In genomic region chrII:6502826-6503225, ce11 we compare ENCODE assay signal across 3 worm cellular contexts.
A peak's percentile ranks its signal among the peaks of the same experiment; 100 is the strongest.
TF ChIP-seq lines count a peak whose summit lies in the region.

TSS of gene R05G9.1 (plus strand) at chrII:6503168.

TF ChIP-seq in whole organism, L1 larva, 84 proteins besides CTCF, POLR2A, EP300 and RAD21:
- TF ChIP-seq ceh-90 (tag; optimal IDR thresholded peaks at IDR 0.05; lab: Kevin White, UChicago) (no peak), lin-14 (GFP tag; optimal IDR thresholded peaks at IDR 0.05; lab: Kevin White, UChicago) (peak; percentile 43), efl-1 (optimal IDR thresholded peaks at IDR 0.05; lab: Kevin White, UChicago) (peak; percentile 19 to 35), efl-1 (GFP tag; optimal IDR thresholded peaks at IDR 0.05 in 1 of 2; lab: Kevin White, UChicago) (peak; percentile 1 to 90)

TF ChIP-seq in whole organism, L2 larva, 48 proteins besides CTCF, POLR2A, EP300 and RAD21:
- no peak for TF ChIP-seq skn-1 (tag; optimal IDR thresholded peaks at IDR 0.05; lab: Kevin White, UChicago)
- peak; percentile 35 for TF ChIP-seq C34F6.9 (tag; optimal IDR thresholded peaks at IDR 0.05; lab: Kevin White, UChicago)
- no peak for TF ChIP-seq mab-5 (tag; optimal IDR thresholded peaks at IDR 0.05; lab: Kevin White, UChicago)
TF ChIP-seq in whole organism, L2 larva: peak in this region for 1.

TF ChIP-seq in whole organism, young adult, 124 proteins besides CTCF, POLR2A, EP300 and RAD21:
- TF ChIP-seq hmg-1.2 (GFP tag; IDR thresholded peaks at IDR 0.05; lab: Robert Waterston, UW) (peak; percentile 66; the same call in 1 of the 2 replicates), somi-1 (GFP tag; optimal IDR thresholded peaks at IDR 0.05; lab: Kevin White, UChicago) (no peak), F22D6.2 (tag; optimal IDR thresholded peaks at IDR 0.05; lab: Kevin White, UChicago) (no peak), F37B4.10 (GFP tag; IDR thresholded peaks at IDR 0.05; lab: Robert Waterston, UW) (no peak)

Comparison
In these comparisons a context has a peak if more than half of its experiments do, and no peak if none do; other contexts are left out.
1. Of the 8 proteins assayed by ChIP-seq in both whole organism, young adult and whole organism, L1 larva: peak only in whole organism, young adult: none; only in whole organism, L1 larva: efl-1; in both: none; in neither: 7.